Fruit fly (Drosophila melanogaster): ENCODE data around the gene CG34165.

The CG34165 gene

dm6 chr2L:14688922-14689711, 24.4 kb upstream of the CG34165 start, which contains the start of gene osp (continued):
- no peak; the same call in 1 of the 3 replicates for TF ChIP-seq CG11560 (tag; IDR thresholded peaks at IDR 0.05)
- peak; percentile 38 for TF ChIP-seq dm (GFP tag; optimal IDR thresholded peaks at IDR 0.05)
- peak; percentile 5 for TF ChIP-seq zf30C (GFP tag; optimal IDR thresholded peaks at IDR 0.05)
- TF ChIP-seq pum (GFP tag; optimal IDR thresholded peaks at IDR 0.05): peak; percentile 84
- peak; percentile 52 for TF ChIP-seq CG7786 (GFP tag; optimal IDR thresholded peaks at IDR 0.05)
- peak; percentile 98 for TF ChIP-seq Oli (tag; optimal IDR thresholded peaks at IDR 0.05)
- TF ChIP-seq CG3407 (GFP tag; optimal IDR thresholded peaks at IDR 0.05): peak; percentile 96
- peak; percentile 96 for TF ChIP-seq CG17612 (GFP tag; IDR thresholded peaks at IDR 0.05)
- TF ChIP-seq CG6654 (GFP tag; optimal IDR thresholded peaks at IDR 0.05): peak; percentile 76
- peak in 1 of 2 experiments; percentile 95 for TF ChIP-seq eve (GFP tag; optimal IDR thresholded peaks at IDR 0.05)
- TF ChIP-seq CG13775 (GFP tag; optimal IDR thresholded peaks at IDR 0.05): peak; percentile 95
- peak; percentile 98 for TF ChIP-seq CG10147 (GFP tag; optimal IDR thresholded peaks at IDR 0.05)
- TF ChIP-seq CG18476 (GFP tag; optimal IDR thresholded peaks at IDR 0.05): peak; percentile 97
- TF ChIP-seq Trl (optimal IDR thresholded peaks at IDR 0.05): peak; percentile 67 to 73
- no peak for TF ChIP-seq Trl (GFP tag; optimal IDR thresholded peaks at IDR 0.05)
- TF ChIP-seq CG15601 (tag; optimal IDR thresholded peaks at IDR 0.05): peak; percentile 98
- TF ChIP-seq usp (GFP tag; optimal IDR thresholded peaks at IDR 0.05): no peak
- TF ChIP-seq Dp (GFP tag; optimal IDR thresholded peaks at IDR 0.05): peak; percentile 40
- TF ChIP-seq gsb-n (tag; optimal IDR thresholded peaks at IDR 0.05): peak; percentile 99
- peak; percentile 96 for TF ChIP-seq ken (GFP tag; IDR thresholded peaks at IDR 0.05)
- peak; percentile 95 for TF ChIP-seq Mrtf (GFP tag; IDR thresholded peaks at IDR 0.05)
- TF ChIP-seq lov (optimal IDR thresholded peaks at IDR 0.05): no peak
- peak; percentile 98 for TF ChIP-seq lov (GFP tag; IDR thresholded peaks at IDR 0.05)
- TF ChIP-seq CG1602 (GFP tag; optimal IDR thresholded peaks at IDR 0.05): peak; percentile 98
- peak; percentile 79 for TF ChIP-seq mam (GFP tag; optimal IDR thresholded peaks at IDR 0.05)
- peak; percentile 99 for TF ChIP-seq CG14014 (GFP tag; IDR thresholded peaks at IDR 0.05)
- peak; percentile 31 for TF ChIP-seq pzg (GFP tag; optimal IDR thresholded peaks at IDR 0.05)
- TF ChIP-seq bsh (GFP tag; optimal IDR thresholded peaks at IDR 0.05): peak; percentile 90 to 99
- no peak for TF ChIP-seq Lpt (GFP tag; optimal IDR thresholded peaks at IDR 0.05)
- peak in 1 of 3 experiments; percentile 99 for TF ChIP-seq Stat92E (GFP tag; optimal IDR thresholded peaks at IDR 0.05)
- peak; percentile 93 for TF ChIP-seq CG6254 (GFP tag; optimal IDR thresholded peaks at IDR 0.05)
- no peak for TF ChIP-seq CG4282 (GFP tag; optimal IDR thresholded peaks at IDR 0.05)
- peak; percentile 98 for TF ChIP-seq CG14710 (tag; optimal IDR thresholded peaks at IDR 0.05)
- peak; percentile 98 for TF ChIP-seq NFAT (GFP tag; IDR thresholded peaks at IDR 0.05)
- TF ChIP-seq schlank (tag; optimal IDR thresholded peaks at IDR 0.05): peak; percentile 94
- TF ChIP-seq tx (GFP tag; optimal IDR thresholded peaks at IDR 0.05): peak; percentile 72
- TF ChIP-seq CG7271 (tag; optimal IDR thresholded peaks at IDR 0.05): peak; percentile 96
- peak; percentile 98 for TF ChIP-seq CG10209 (GFP tag; optimal IDR thresholded peaks at IDR 0.05)
- peak; percentile 68 for TF ChIP-seq cg (GFP tag; optimal IDR thresholded peaks at IDR 0.05)
- TF ChIP-seq stc (GFP tag; IDR thresholded peaks at IDR 0.05): peak; percentile 100
- peak; percentile 81 for TF ChIP-seq CG4360 (GFP tag; IDR thresholded peaks at IDR 0.05)
- peak; percentile 95 for TF ChIP-seq BtbVII (GFP tag; optimal IDR thresholded peaks at IDR 0.05)
- TF ChIP-seq org-1 (GFP tag; optimal IDR thresholded peaks at IDR 0.05): peak; percentile 97
- peak; percentile 99 for TF ChIP-seq unpg (GFP tag; optimal IDR thresholded peaks at IDR 0.05)
- peak; percentile 25 for TF ChIP-seq en (GFP tag; optimal IDR thresholded peaks at IDR 0.05)
- peak; percentile 77 for TF ChIP-seq NC2β (GFP tag; optimal IDR thresholded peaks at IDR 0.05)
- TF ChIP-seq Hmr (GFP tag; optimal IDR thresholded peaks at IDR 0.05): peak; percentile 98
- peak; percentile 92 for TF ChIP-seq CG2199 (GFP tag; IDR thresholded peaks at IDR 0.05)
- TF ChIP-seq CG2129 (GFP tag; IDR thresholded peaks at IDR 0.05; ENCODE audit: partially characterized antibody): no peak

Measured in whole organism, embryonic.